Fruit fly (Drosophila melanogaster) whole organism, embryonic: ENCODE measurements around the gene nanos.

Source experiments
- Bteb2 ChIP-seq: fragments of 200-800 bp; sonication (Bioruptor generic); optimal IDR thresholded peaks from 2 replicates; lab custom pipeline; 2016; ENCODE audit warnings: missing biosample characterization, missing genetic modification characterization
- C15 ChIP-seq: fragments of 200-800 bp; sonication (Bioruptor generic); IDR thresholded peaks from 3 replicates; pipeline ENCODE4 v1.3.6; 2022; ENCODE audit warnings: missing biosample characterization, missing genetic modification characterization
- CG11723 ChIP-seq: fragments of 200-800 bp; sonication (Bioruptor generic); optimal IDR thresholded peaks from 2 replicates; lab custom pipeline; 2017; ENCODE audit warnings: missing biosample characterization, mild to moderate bottlenecking, missing genetic modification characterization
- CG1233 ChIP-seq: fragments of 200-800 bp; sonication (Bioruptor generic); optimal IDR thresholded peaks from 4 replicates; lab custom pipeline; 2018; ENCODE audit warnings: missing biosample characterization, mild to moderate bottlenecking, missing genetic modification characterization
- CG12391 ChIP-seq: fragments of 200-800 bp; sonication (Bioruptor generic); optimal IDR thresholded peaks from 3 replicates; lab custom pipeline; 2018; ENCODE audit warnings: missing biosample characterization, mild to moderate bottlenecking, missing genetic modification characterization, moderate library complexity
- CG16815 ChIP-seq: fragments of 200-800 bp; sonication (Bioruptor generic); optimal IDR thresholded peaks from 3 replicates; lab custom pipeline; 2017; ENCODE audit warnings: missing biosample characterization, mild to moderate bottlenecking, missing genetic modification characterization
- CG18599 ChIP-seq: fragments of 200-800 bp; sonication (Bioruptor generic); optimal IDR thresholded peaks from 3 replicates; lab custom pipeline; 2017; ENCODE audit warnings: missing biosample characterization, missing genetic modification characterization, mild to moderate bottlenecking, moderate library complexity, missing genetic modification reagents
- CG18764 ChIP-seq: fragments of 200-800 bp; sonication (Bioruptor generic); optimal IDR thresholded peaks from 3 replicates; lab custom pipeline; 2016; ENCODE audit warnings: missing biosample characterization, missing genetic modification characterization
- CG3065 ChIP-seq: fragments of 200-800 bp; sonication (Bioruptor generic); optimal IDR thresholded peaks from 2 replicates; lab custom pipeline; 2016; ENCODE audit warnings: missing biosample characterization, missing genetic modification characterization
- CG3995 ChIP-seq: fragments of 200-800 bp; sonication (Bioruptor generic); optimal IDR thresholded peaks from 3 replicates; lab custom pipeline; 2016; ENCODE audit warnings: missing biosample characterization, missing genetic modification characterization
- CG6175 ChIP-seq: fragments of 200-800 bp; sonication (Bioruptor generic); IDR thresholded peaks from 3 replicates; pipeline ENCODE4 v1.3.6; 2022; ENCODE audit warnings: missing biosample characterization, missing genetic modification characterization
- CG6689 ChIP-seq: fragments of 200-800 bp; sonication (Bioruptor generic); IDR thresholded peaks from 2 replicates; pipeline ENCODE4 v1.3.6; 2022; ENCODE audit warnings: missing biosample characterization, missing genetic modification characterization
- CG6791 ChIP-seq: fragments of 200-800 bp; sonication (Bioruptor generic); IDR thresholded peaks from 3 replicates; pipeline ENCODE4 v1.3.6; 2022; ENCODE audit warnings: missing biosample characterization, missing genetic modification characterization; ENCODE audit not compliant: partially characterized antibody
- CG8089 ChIP-seq: fragments of 200-800 bp; sonication (Bioruptor generic); optimal IDR thresholded peaks from 3 replicates; lab custom pipeline; 2016; ENCODE audit warnings: missing biosample characterization, missing genetic modification characterization
- CG8478 ChIP-seq: fragments of >200 bp; optimal IDR thresholded peaks from 2 replicates; lab custom pipeline; 2018
- CG9876 ChIP-seq: fragments of 200-800 bp; sonication (Bioruptor generic); optimal IDR thresholded peaks from 2 replicates; lab custom pipeline; 2016; ENCODE audit warnings: missing biosample characterization, missing genetic modification characterization
- Dip2 ChIP-seq: fragments of 200-800 bp; sonication (Bioruptor generic); IDR thresholded peaks from 2 replicates; pipeline ENCODE4 v1.3.6; 2022; ENCODE audit warnings: missing biosample characterization, missing genetic modification characterization
- Dll ChIP-seq: fragments of 200-800 bp; sonication (Bioruptor generic); IDR thresholded peaks from 4 replicates; pipeline ENCODE4 v1.3.6; 2022; ENCODE audit warnings: missing biosample characterization, missing genetic modification characterization; ENCODE audit not compliant: partially characterized antibody
- Doc2 ChIP-seq: fragments of 200-800 bp; sonication (Bioruptor generic); IDR thresholded peaks from 2 replicates; pipeline ENCODE4 v1.3.6; 2022; ENCODE audit warnings: missing biosample characterization, missing genetic modification characterization
- Dp ChIP-seq: fragments of 200-800 bp; sonication (Bioruptor generic); optimal IDR thresholded peaks from 2 replicates; lab custom pipeline; 2018; ENCODE audit warnings: missing biosample characterization, mild to moderate bottlenecking, missing genetic modification characterization, moderate library complexity
- Lpt ChIP-seq: fragments of >200 bp; optimal IDR thresholded peaks from 2 replicates; lab custom pipeline; 2018; ENCODE audit warnings: missing biosample characterization, missing genetic modification characterization
- MBD-R2 ChIP-seq: fragments of 200-800 bp; sonication (Bioruptor generic); IDR thresholded peaks from 2 replicates; pipeline ENCODE4 v1.3.6; 2022; ENCODE audit warnings: missing biosample characterization, missing genetic modification characterization
- Mrtf ChIP-seq: fragments of 200-800 bp; sonication (Bioruptor generic); IDR thresholded peaks from 3 replicates; pipeline ENCODE4 v1.3.6; 2022; ENCODE audit warnings: missing biosample characterization, missing genetic modification characterization
- NFAT ChIP-seq: fragments of 200-800 bp; sonication (Bioruptor generic); IDR thresholded peaks from 2 replicates; pipeline ENCODE4 v1.3.6; 2022; ENCODE audit warnings: missing biosample characterization, missing genetic modification characterization
- NfI ChIP-seq: fragments of 200-800 bp; sonication (Bioruptor generic); optimal IDR thresholded peaks from 3 replicates; lab custom pipeline; 2018; ENCODE audit warnings: missing biosample characterization, mild to moderate bottlenecking, missing genetic modification characterization, moderate library complexity
- Scr ChIP-seq: fragments of 200-800 bp; sonication (Bioruptor generic); IDR thresholded peaks from 2 replicates; pipeline ENCODE4 v1.3.6; 2022; ENCODE audit warnings: missing biosample characterization, missing genetic modification characterization; ENCODE audit not compliant: partially characterized antibody
- Sry-β ChIP-seq: fragments of 200-800 bp; sonication (Bioruptor generic); optimal IDR thresholded peaks from 2 replicates; lab custom pipeline; 2018; ENCODE audit warnings: missing biosample characterization, mild to moderate bottlenecking, missing genetic modification characterization, moderate library complexity
- Sry-δ ChIP-seq: fragments of 200-800 bp; sonication (Bioruptor generic); optimal IDR thresholded peaks from 2 replicates; lab custom pipeline; 2016; ENCODE audit warnings: missing biosample characterization, missing genetic modification characterization
- Trl ChIP-seq, 3 experiments: fragments of >200 bp in 2 of 3; fragments of 200-800 bp in 1 of 3; sonication (Bioruptor generic) in 1 of 3; optimal IDR thresholded peaks; 2 replicates in 1 of 3; 3 replicates in 2 of 3; lab custom pipeline; 2016 to 2017; ENCODE audit warnings: missing biosample characterization in 1 of 3, missing genetic modification characterization in 1 of 3
- ato ChIP-seq: fragments of 200-800 bp; sonication (Bioruptor generic); IDR thresholded peaks from 2 replicates; pipeline ENCODE4 v1.3.6; 2022; ENCODE audit warnings: missing biosample characterization, missing genetic modification characterization; ENCODE audit not compliant: partially characterized antibody
- cato ChIP-seq: fragments of 200-800 bp; sonication (Bioruptor generic); optimal IDR thresholded peaks from 2 replicates; lab custom pipeline; 2016; ENCODE audit warnings: missing biosample characterization, missing genetic modification characterization, borderline replicate concordance
- exex ChIP-seq: fragments of 200-800 bp; sonication (Bioruptor generic); optimal IDR thresholded peaks from 4 replicates; lab custom pipeline; 2018; ENCODE audit warnings: missing biosample characterization, mild to moderate bottlenecking, missing genetic modification characterization, moderate library complexity
- fd96Cb ChIP-seq: fragments of 200-800 bp; sonication (Bioruptor generic); optimal IDR thresholded peaks from 2 replicates; lab custom pipeline; 2018; ENCODE audit warnings: missing biosample characterization, mild to moderate bottlenecking, missing genetic modification characterization, moderate library complexity
- ftz-f1 ChIP-seq: fragments of 200-800 bp; sonication (Bioruptor generic); optimal IDR thresholded peaks from 2 replicates; lab custom pipeline; 2016; ENCODE audit warnings: missing biosample characterization, missing genetic modification characterization
- gem ChIP-seq: fragments of 200-800 bp; sonication (Bioruptor generic); optimal IDR thresholded peaks from 2 replicates; lab custom pipeline; 2019; ENCODE audit warnings: missing biosample characterization, mild to moderate bottlenecking, missing genetic modification characterization, moderate library complexity
- kah ChIP-seq: fragments of 200-800 bp; sonication (Bioruptor generic); optimal IDR thresholded peaks from 2 replicates; lab custom pipeline; 2018; ENCODE audit warnings: missing biosample characterization, mild to moderate bottlenecking, missing genetic modification characterization
- lbe ChIP-seq: fragments of 200-800 bp; sonication (Bioruptor generic); optimal IDR thresholded peaks from 2 replicates; lab custom pipeline; 2016; ENCODE audit warnings: missing biosample characterization, mild to moderate bottlenecking, missing genetic modification characterization
- luna ChIP-seq: fragments of 200-800 bp; sonication (Bioruptor generic); optimal IDR thresholded peaks from 2 replicates; lab custom pipeline; 2016; ENCODE audit warnings: missing biosample characterization, missing genetic modification characterization
- onecut ChIP-seq: fragments of 200-800 bp; sonication (Bioruptor generic); IDR thresholded peaks from 2 replicates; pipeline ENCODE4 v1.3.6; 2022; ENCODE audit warnings: missing biosample characterization, missing genetic modification characterization
- peb ChIP-seq: fragments of 200-800 bp; sonication (Bioruptor generic); IDR thresholded peaks from 2 replicates; pipeline ENCODE4 v1.3.6; 2022; ENCODE audit warnings: missing biosample characterization, missing genetic modification characterization
- pnt ChIP-seq: fragments of 200-800 bp; sonication (Bioruptor generic); optimal IDR thresholded peaks from 3 replicates; lab custom pipeline; 2016; ENCODE audit warnings: missing biosample characterization, missing genetic modification characterization
- pum ChIP-seq: fragments of 200-800 bp; sonication (Bioruptor generic); optimal IDR thresholded peaks from 2 replicates; lab custom pipeline; 2016; ENCODE audit warnings: missing biosample characterization, missing genetic modification characterization
- run ChIP-seq: fragments of 200-800 bp; sonication (Bioruptor generic); optimal IDR thresholded peaks from 3 replicates; lab custom pipeline; 2018; ENCODE audit warnings: missing biosample characterization, mild to moderate bottlenecking, missing genetic modification characterization
- salm ChIP-seq: fragments of 200-800 bp; sonication (Bioruptor generic); optimal IDR thresholded peaks from 2 replicates; lab custom pipeline; 2018; ENCODE audit warnings: missing biosample characterization, mild to moderate bottlenecking, missing genetic modification characterization
- scrt ChIP-seq: fragments of 200-800 bp; sonication (Bioruptor generic); optimal IDR thresholded peaks from 2 replicates; lab custom pipeline; 2018; ENCODE audit warnings: missing biosample characterization, mild to moderate bottlenecking, missing genetic modification characterization, moderate library complexity
- tll ChIP-seq, 2 experiments: fragments of 200-800 bp in 1 of 2; fragments of >200 bp in 1 of 2; sonication (Bioruptor generic) in 1 of 2; optimal IDR thresholded peaks; 2 replicates each; lab custom pipeline; 2017 to 2019; ENCODE audit warnings: missing biosample characterization in 2 of 2, missing genetic modification characterization in 2 of 2, mild to moderate bottlenecking in 1 of 2, moderate library complexity in 1 of 2
- tup ChIP-seq: fragments of 200-800 bp; sonication (Bioruptor generic); optimal IDR thresholded peaks from 2 replicates; lab custom pipeline; 2016; ENCODE audit warnings: missing biosample characterization, mild to moderate bottlenecking, missing genetic modification characterization, moderate library complexity
- vnd ChIP-seq: fragments of 200-800 bp; sonication (Bioruptor generic); IDR thresholded peaks from 3 replicates; pipeline ENCODE4 v1.3.6; 2022; ENCODE audit warnings: missing biosample characterization, missing genetic modification characterization; ENCODE audit not compliant: partially characterized antibody
- zfh1 ChIP-seq: fragments of 200-800 bp; sonication (Bioruptor generic); IDR thresholded peaks from 3 replicates; pipeline ENCODE4 v1.3.6; 2022; ENCODE audit warnings: missing biosample characterization, missing genetic modification characterization

nanos gene

DNA sequence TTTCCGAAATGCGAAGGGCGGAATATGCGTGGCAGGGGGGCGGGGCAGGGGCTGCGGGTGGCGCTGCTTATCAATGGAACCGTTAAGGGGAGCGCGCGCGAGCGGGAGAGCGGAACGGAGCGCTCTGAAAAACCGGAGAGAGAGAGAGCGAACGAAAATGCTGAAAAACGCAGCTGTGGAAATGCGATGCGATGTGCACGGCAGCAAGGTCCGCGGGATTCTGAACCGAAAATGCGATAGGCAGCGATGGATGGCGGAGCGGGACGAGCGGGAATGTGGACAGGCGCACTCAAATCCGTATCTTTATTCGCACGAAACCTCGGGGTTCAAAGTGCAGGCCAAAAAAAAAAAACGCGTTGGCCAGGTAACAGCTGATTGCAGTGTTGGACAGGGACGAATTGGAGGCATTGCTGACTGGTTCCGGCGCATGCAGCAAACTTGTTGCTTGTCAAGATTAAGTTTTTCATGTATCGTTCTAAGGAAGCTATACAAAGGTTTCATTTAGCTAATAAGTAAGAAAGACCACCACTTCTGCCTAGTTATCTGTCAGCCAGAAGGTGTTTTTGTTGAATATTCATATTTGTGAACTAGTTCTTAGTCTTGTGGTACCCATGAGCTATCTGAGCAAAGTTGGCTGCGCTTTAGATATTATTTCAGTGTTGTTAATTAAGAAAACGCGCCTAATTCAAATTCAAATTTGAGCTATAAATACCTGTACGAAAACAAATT, 9.4 kb upstream of the nanos start, which contains the start of gene Ppcs (continued):
- TF ChIP-seq exex (tag; lab: Kevin White, UChicago) (peak; percentile 57), luna (GFP tag; lab: Kevin White, UChicago) (peak; percentile 38), CG8089 (GFP tag; lab: Kevin White, UChicago) (peak; percentile 50), CG1233 (GFP tag; lab: Kevin White, UChicago) (peak; percentile 74), CG9876 (GFP tag; lab: Kevin White, UChicago) (peak; percentile 59), CG8478 (lab: Kevin White, UChicago) (no peak), CG18599 (peak; percentile 68), CG16815 (GFP tag; lab: Kevin White, UChicago) (peak; percentile 34), Mrtf (GFP tag; lab: Robert Waterston, UW) (no peak), tll (GFP tag; optimal IDR thresholded peaks at IDR 0.05; lab: Kevin White, UChicago) (no peak), CG18764 (peak; percentile 19), Trl (optimal IDR thresholded peaks at IDR 0.05; lab: Kevin White, UChicago) (peak; percentile 88 to 96), Trl (GFP tag; optimal IDR thresholded peaks at IDR 0.05; lab: Kevin White, UChicago) (peak; percentile 66), Lpt (GFP tag; lab: Kevin White, UChicago) (no peak), tup (GFP tag; lab: Kevin White, UChicago) (no peak), salm (tag; lab: Kevin White, UChicago) (no peak), zfh1 (GFP tag; lab: Robert Waterston, UW) (0 out of 3 replicates have a peak, but pooled peaks have one; percentile 7), NFAT (GFP tag; lab: Robert Waterston, UW) (0 out of 2 replicates have a peak, but pooled peaks have one; percentile 2), Dll (GFP tag; lab: Robert Waterston, UW) (peak; percentile 61; the same call in 2 of the 4 replicates), CG3065 (GFP tag; lab: Kevin White, UChicago) (no peak), lbe (GFP tag; lab: Kevin White, UChicago) (peak; percentile 42), ftz-f1 (GFP tag; lab: Kevin White, UChicago) (no peak), gem (tag; lab: Kevin White, UChicago) (peak; percentile 47), vnd (GFP tag; lab: Robert Waterston, UW) (no peak), onecut (GFP tag; lab: Robert Waterston, UW) (peak; percentile 49; the same call in 1 of the 2 replicates), run (no peak), Bteb2 (peak; percentile 62), ato (GFP tag; lab: Robert Waterston, UW) (no peak), fd96Cb (peak; percentile 30), Sry-β (GFP tag; lab: Kevin White, UChicago) (peak; percentile 51), Scr (peak; percentile 31), Sry-δ (GFP tag; lab: Kevin White, UChicago) (peak; percentile 56), MBD-R2 (GFP tag; lab: Robert Waterston, UW) (peak; percentile 68), CG6175 (GFP tag; lab: Robert Waterston, UW) (no peak), C15 (GFP tag; lab: Robert Waterston, UW) (no peak), CG11723 (GFP tag; lab: Kevin White, UChicago) (no peak), pum (GFP tag; lab: Kevin White, UChicago) (peak; percentile 70), peb (GFP tag; lab: Robert Waterston, UW) (no peak), CG3995 (GFP tag; lab: Kevin White, UChicago) (peak; percentile 63), CG12391 (tag; lab: Kevin White, UChicago) (peak; percentile 54), Dp (GFP tag; lab: Kevin White, UChicago) (peak; percentile 97), cato (GFP tag; lab: Kevin White, UChicago) (peak; percentile 39), Dip2 (GFP tag; lab: Robert Waterston, UW) (no peak), NfI (GFP tag; lab: Kevin White, UChicago) (peak; percentile 73), Doc2 (GFP tag; lab: Robert Waterston, UW) (no peak), CG6689 (GFP tag; lab: Robert Waterston, UW) (peak; percentile 36), scrt (GFP tag; lab: Kevin White, UChicago) (peak; percentile 98), pnt (GFP tag; lab: Kevin White, UChicago) (no peak), kah (GFP tag; lab: Kevin White, UChicago) (no peak), CG6791 (GFP tag; lab: Robert Waterston, UW) (no peak)
